Worm (Caenorhabditis elegans) whole organism, L4/young adult: ENCODE measurements around the gene ucr-1.

Experiments used
- W03F9.2 ChIP-seq: fragments of 150-350 bp; optimal IDR thresholded peaks from 2 replicates; lab custom pipeline; 2014; ENCODE audit warnings: missing biosample characterization, missing genetic modification characterization
- dao-5 ChIP-seq: sonication (generic microtip); optimal IDR thresholded peaks from 2 replicates; lab custom pipeline; 2016; ENCODE audit warnings: missing genotype, missing genetic modification characterization, moderate library complexity, missing compliant biosample characterization
- him-1 ChIP-seq: sonication (generic microtip); optimal IDR thresholded peaks from 2 replicates; lab custom pipeline; 2016; ENCODE audit warnings: missing genotype, missing genetic modification reagents, missing genetic modification characterization, missing compliant biosample characterization

ucr-1 gene

DNA sequence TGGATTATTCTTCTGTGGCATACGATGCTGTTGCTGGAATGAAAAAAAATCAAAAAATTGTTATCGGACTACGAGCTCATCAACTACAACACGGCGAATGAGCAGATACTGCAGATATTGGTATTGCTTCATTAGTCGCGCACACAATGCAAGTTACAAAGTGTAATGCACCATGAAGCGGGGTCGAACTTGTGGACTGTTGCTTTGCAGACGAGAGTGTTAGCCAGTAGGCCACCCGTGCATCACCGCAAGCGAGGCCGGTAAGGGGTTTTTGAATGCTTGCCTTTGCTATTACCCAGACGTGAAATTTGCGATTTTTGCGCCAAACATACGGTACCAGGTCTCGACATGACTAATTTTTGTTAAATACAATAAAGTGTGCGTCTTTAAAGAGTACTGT, 10.1 kb downstream of the ucr-1 start:
- TF ChIP-seq him-1 = no peak
- peak; percentile 67 for TF ChIP-seq dao-5 (tag; lab: Kevin White, UChicago)
- TF ChIP-seq W03F9.2 (tag; lab: Kevin White, UChicago) = peak; percentile 25

DNA sequence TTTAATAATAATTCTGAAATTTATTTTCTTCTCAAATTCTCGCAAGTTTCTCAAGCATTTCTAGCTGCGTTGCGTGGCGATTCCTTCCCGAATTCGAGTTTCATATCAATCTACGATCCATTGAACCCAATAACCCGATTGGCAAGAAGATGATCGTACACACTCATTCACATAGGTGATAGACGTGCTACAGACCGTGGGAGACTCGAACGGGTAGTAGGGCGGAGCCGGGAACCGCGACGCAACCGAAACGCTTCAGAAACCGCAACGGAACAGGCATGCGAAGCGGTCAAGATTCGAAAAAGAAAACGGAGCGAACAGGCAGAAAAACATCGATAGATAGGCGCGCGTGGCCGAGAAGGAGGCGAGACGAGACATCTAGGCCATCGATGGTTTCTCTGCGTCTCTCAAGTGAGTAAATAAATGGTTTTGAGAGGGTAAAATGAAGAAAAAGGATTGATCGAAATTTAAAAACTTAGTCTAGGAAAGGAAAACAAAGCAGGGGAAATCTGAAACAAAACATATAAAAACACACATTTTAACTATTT, 11.6 kb downstream of the ucr-1 start, which contains the start of gene madf-11:
madf-11 (minus strand) TSS at position 51 of the 548 bp plus-strand sequence.
- TF ChIP-seq dao-5 (tag; lab: Kevin White, UChicago) (no peak), him-1 (no peak), W03F9.2 (tag; lab: Kevin White, UChicago) (no peak)

DNA sequence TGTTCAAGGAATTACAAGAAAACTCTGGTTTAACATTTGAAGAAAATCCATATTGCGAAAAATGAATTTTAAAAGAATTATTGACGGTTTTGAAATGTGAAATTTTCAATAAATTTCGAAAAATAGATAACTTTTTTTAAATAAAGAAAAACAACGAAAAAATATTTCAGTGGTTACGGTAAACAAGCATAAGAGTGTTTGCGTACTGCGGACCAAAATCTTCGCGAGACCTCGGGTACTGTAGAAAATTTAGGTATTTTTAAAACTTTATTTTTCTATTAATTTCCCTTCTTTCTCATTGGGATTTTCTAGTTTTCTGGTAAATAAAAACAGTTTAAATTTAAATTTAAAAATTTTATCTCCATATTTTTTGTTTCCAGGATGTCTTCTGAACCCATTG, 12.1 kb downstream of the ucr-1 start, which contains the start of gene xnd-1:
xnd-1 (plus strand) TSS at position 381 of the 400 bp plus-strand sequence.
- no peak for TF ChIP-seq him-1
- TF ChIP-seq W03F9.2 (tag; lab: Kevin White, UChicago) = peak; percentile 49
- TF ChIP-seq dao-5 (tag; lab: Kevin White, UChicago) = no peak

DNA sequence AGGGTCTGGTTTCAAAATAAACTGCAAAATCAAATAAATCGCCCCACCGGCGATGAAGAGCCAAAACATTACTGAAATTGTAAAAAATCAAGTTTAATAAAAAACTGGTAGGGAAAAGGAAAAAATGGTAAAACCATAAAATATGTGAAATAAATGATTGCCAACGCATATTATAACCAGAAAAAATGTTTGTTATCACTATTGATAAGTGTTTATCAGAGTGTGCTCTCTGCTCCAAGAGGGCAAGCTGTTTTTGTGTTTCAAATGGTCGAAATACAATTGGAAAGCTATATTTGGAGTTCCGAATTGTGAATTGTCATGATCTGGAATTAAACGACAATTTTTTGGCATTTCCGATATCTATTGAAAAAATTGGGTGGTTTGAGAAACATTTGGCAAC, 18.3 kb downstream of the ucr-1 start, which contains the start of gene C05D2.8:
C05D2.8 (minus strand) TSS at position 71 of the 400 bp plus-strand sequence.
- no peak for TF ChIP-seq dao-5 (tag; lab: Kevin White, UChicago)
- TF ChIP-seq W03F9.2 (tag; lab: Kevin White, UChicago) = no peak
- no peak for TF ChIP-seq him-1

DNA sequence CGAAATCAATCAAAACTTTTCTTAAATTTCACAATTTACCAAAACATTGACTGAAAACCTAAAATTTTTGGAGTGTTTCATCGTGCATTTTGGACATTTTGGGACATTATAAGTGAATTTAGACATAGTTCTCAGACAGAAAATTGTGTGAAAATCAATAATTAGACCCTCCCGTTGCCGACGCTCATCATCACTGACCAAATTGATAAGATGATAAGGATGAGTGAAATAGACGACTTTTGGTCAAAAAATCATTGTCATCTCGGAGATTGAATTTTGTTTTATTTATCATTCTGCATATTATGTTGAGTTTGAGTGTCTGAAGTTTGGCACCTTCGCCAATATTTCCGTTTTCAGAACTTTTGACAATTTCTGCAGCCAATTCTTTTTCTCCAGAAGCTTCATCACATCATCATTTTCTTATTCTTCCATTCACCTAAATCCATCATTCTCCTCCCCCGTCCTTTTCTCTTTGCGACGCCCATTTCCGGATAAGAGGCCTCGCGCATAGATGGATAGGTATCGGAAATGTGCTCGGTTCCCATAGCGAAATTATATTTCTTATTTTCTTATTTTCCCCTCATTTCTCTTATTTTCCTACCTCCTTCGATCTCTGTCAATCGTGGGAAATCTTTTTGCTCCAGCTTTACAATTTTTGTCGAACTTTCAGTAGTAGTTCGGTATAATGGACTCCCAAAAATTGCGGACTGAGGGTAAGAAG, 19.8 kb downstream of the ucr-1 start, which contains the start of gene bas-1:
bas-1 (plus strand) TSS at position 671 of the 721 bp plus-strand sequence.
- no peak for TF ChIP-seq W03F9.2 (tag; lab: Kevin White, UChicago)
- no peak for TF ChIP-seq him-1
- TF ChIP-seq dao-5 (tag; lab: Kevin White, UChicago) = no peak

DNA sequence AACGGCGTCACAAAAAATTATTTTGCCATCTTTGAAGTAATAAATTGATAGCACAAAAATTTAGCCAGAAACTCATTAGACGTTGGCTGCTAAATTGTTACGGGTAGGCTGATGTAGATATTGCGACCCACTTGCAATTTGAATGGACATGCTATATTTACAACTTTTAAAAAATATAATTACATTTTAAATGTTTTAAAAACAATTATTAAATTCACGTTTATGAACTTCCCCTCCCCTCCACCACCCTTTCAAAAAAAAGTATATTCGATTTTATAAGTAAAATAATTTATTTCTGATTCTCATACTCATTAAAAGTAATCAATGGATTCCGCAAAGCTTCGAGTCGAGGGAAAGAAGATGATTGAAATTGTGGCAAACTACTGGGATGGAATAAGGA, 22.7 kb downstream of the ucr-1 start, which contains the start of gene basl-1:
basl-1 (plus strand) TSS at position 301 of the 400 bp plus-strand sequence.
- TF ChIP-seq W03F9.2 (tag; lab: Kevin White, UChicago) (no peak), him-1 (no peak), dao-5 (tag; lab: Kevin White, UChicago) (no peak)

DNA sequence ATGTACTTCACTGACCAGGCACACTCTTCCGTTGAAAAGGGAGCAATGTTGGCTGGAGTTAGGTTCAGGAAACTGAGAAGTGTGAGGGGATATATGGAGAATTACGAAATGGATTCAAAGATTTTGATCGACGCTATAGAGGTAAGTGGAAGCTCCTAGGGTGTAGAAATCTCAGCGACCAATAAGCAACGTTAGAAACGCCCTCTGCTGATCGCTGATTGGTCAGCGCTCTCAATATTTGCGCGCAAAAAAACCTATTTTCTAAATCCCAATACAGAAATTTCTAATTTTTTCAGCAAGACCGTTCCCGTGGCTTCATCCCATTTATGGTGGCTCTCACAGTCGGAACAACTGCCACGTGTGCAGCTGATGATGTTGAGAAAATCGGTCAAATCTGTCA, 23.7 kb downstream of the ucr-1 start:
- TF ChIP-seq W03F9.2 (tag; lab: Kevin White, UChicago) (no peak), him-1 (no peak), dao-5 (tag; lab: Kevin White, UChicago) (no peak)

DNA sequence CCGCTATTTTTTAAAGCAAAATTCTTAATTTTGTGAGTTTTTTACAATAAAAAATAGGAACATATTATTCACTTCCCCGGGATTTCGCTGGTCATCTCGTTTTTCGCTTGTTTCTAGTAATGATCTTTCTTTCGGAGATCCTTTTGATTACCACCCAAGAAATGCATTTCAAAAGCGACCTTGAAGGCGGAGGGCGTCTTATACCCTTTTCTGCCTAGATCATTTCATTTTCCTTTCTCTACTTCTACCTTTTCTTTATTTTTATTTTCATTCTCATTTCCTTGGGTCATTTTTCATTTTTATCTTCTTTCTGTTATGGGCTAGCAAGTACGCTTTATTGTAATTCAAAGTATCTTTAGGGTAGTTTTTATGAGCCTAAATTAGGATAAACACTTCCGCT, 28.3 kb downstream of the ucr-1 start:
- TF ChIP-seq W03F9.2 (tag; lab: Kevin White, UChicago) (no peak), dao-5 (tag; lab: Kevin White, UChicago) (no peak), him-1 (no peak)

DNA sequence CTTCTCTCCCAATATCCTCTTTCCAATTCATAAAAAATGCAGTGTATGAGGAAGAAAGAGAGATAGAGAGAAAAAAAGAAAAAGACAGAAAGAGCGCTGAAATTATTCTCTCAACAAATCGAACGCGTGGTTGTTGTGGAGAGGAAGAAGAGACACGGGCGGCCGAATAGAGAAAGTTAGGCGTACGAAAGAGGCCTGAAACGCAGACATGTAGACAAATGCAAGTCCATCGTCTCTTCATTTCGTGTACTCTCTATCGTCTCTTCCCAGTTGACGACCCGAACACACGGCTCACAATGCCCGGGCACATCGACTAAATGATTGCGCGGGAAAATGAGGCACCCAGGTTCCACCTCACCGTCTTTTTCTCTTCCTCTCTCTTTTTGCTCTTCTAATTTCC, 29.3 kb downstream of the ucr-1 start:
- TF ChIP-seq him-1 (peak; percentile 57), dao-5 (tag; lab: Kevin White, UChicago) (no peak), W03F9.2 (tag; lab: Kevin White, UChicago) (peak; percentile 35)

DNA sequence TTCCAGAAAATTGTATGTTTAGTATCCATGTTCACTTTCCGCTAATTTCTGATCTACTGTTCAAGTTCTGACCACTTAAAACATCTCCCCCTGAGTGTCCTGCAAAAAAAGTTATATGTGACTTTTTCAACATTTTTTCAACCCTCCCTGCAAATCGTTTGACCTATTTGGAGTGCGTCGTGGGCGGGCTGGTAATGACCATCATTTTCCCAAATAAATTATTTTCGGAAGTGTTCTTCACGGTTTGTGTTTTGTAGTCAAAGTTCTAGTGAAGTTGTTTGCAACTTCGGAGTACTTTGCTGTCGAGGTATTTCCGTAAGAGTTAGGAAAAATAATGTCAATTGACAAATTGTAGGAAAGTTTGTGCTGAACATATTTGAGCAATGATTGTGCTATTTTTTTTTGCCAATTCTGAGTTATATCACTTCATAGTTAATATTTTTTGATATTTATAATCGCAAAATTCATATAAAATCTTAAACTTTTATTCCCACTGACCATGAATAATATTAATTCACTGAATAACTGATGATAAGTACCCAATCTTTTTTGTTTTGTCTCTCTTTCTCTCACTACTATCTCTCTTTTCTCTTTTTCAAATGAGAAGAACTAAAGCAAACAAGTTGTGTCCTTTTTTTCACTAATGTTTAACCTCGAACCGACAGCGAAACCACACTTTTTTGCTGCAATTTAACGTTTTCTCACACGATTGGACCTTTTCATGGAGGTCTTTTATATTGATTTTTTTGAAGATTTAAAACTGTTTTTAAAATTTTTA, 30.5 kb downstream of the ucr-1 start:
- TF ChIP-seq W03F9.2 (tag; lab: Kevin White, UChicago) (no peak), dao-5 (tag; lab: Kevin White, UChicago) (no peak), him-1 (no peak)

DNA sequence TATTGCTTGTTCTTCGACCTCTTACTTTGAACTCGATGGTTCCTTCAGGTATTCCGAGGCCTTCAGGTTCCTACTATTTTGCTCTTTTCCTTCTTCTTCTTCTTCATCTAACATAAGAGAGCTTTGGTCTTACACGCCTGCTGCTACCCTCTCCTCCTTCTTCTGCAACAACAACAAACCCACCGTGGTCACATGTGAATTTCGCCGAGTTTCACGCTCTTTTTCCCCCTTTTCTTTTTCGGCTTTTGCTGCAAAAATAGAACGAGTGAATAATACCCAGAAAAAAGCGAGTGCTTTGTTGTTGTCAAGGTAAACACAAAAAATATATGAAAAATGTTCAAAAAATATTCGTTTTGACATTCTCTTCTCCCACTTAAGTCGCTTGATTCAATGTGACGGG, 31.5 kb downstream of the ucr-1 start:
- no peak for TF ChIP-seq W03F9.2 (tag; lab: Kevin White, UChicago)
- no peak for TF ChIP-seq dao-5 (tag; lab: Kevin White, UChicago)

DNA sequence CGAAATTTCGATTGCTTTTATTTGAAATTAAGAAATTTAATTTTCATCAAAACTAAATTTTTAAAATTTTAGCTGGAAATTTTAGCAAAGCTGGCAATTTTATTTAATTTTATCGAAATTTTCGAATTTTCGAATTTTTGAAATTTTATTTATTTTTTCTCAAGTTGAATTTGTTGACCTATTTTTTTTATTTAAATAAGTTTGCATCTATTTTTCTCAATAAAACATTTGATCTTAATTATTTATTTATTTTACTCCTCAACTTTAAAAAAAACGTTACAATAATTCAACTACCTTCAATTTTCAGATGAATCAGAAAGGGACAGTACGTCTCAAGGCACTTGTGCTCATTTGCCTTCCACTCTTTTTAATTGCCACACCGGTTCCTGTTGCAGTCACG, 32.9 kb downstream of the ucr-1 start, which contains the start of gene daf-4:
daf-4 (plus strand) TSS at position 301 of the 400 bp plus-strand sequence.
- TF ChIP-seq W03F9.2 (tag; lab: Kevin White, UChicago) (no peak), him-1 (no peak), dao-5 (tag; lab: Kevin White, UChicago) (no peak)

DNA sequence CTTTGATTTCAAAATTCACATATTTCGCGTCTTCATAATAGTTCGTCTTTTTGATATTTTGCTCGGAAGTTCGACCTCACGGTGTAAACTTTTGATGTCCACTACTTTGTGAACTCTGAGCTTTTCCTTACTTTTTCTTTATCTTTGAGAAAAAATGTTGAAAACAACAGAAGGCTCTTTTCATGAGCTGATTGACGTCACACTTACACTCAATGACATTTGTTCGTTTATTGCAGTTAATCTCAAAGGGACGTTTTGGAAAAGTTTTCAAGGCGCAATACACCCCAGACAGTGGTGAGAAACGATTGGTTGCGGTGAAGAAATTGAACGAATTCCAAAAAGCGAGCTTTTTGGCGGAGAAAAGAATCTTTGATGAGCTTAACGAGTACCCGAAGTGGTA, 37.3 kb downstream of the ucr-1 start:
- TF ChIP-seq W03F9.2 (tag; lab: Kevin White, UChicago) (no peak), him-1 (no peak), dao-5 (tag; lab: Kevin White, UChicago) (no peak)
